Fruit fly (Drosophila melanogaster) whole organism, embryonic: ENCODE results near the gene Bicra.

Experiments
- Bgb ChIP-seq: fragments of 200-800 bp; sonication (Bioruptor generic); IDR thresholded peaks from 2 replicates; pipeline ENCODE4 v1.3.6; 2022; ENCODE audit warnings: missing biosample characterization, missing genetic modification characterization; ENCODE audit not compliant: partially characterized antibody
- CG10321 ChIP-seq: fragments of 200-800 bp; sonication (Bioruptor generic); IDR thresholded peaks from 2 replicates; pipeline ENCODE4 v1.3.6; 2022; ENCODE audit warnings: missing biosample characterization, missing genetic modification characterization
- CG12942 ChIP-seq: fragments of 200-800 bp; sonication (Bioruptor generic); optimal IDR thresholded peaks from 3 replicates; lab custom pipeline; 2016; ENCODE audit warnings: missing biosample characterization, missing genetic modification characterization
- CG13296 ChIP-seq: fragments of 200-800 bp; sonication (Bioruptor generic); optimal IDR thresholded peaks from 3 replicates; lab custom pipeline; 2018; ENCODE audit warnings: missing biosample characterization, mild to moderate bottlenecking, missing genetic modification characterization
- CG15601 ChIP-seq: fragments of 200-800 bp; sonication (Bioruptor generic); optimal IDR thresholded peaks from 3 replicates; lab custom pipeline; 2019; ENCODE audit warnings: missing biosample characterization, mild to moderate bottlenecking, missing genetic modification characterization, moderate library complexity
- CG16779 ChIP-seq: fragments of 200-800 bp; sonication (Bioruptor generic); IDR thresholded peaks from 2 replicates; pipeline ENCODE4 v1.3.6; 2022; ENCODE audit warnings: missing biosample characterization, missing genetic modification characterization
- CG17568 ChIP-seq: fragments of 200-800 bp; sonication (Bioruptor generic); optimal IDR thresholded peaks from 2 replicates; lab custom pipeline; 2018; ENCODE audit warnings: missing biosample characterization, mild to moderate bottlenecking, missing genetic modification characterization, moderate library complexity
- CG18599 ChIP-seq: fragments of 200-800 bp; sonication (Bioruptor generic); optimal IDR thresholded peaks from 3 replicates; lab custom pipeline; 2017; ENCODE audit warnings: missing biosample characterization, missing genetic modification characterization, mild to moderate bottlenecking, moderate library complexity, missing genetic modification reagents
- CG18764 ChIP-seq: fragments of 200-800 bp; sonication (Bioruptor generic); optimal IDR thresholded peaks from 3 replicates; lab custom pipeline; 2016; ENCODE audit warnings: missing biosample characterization, missing genetic modification characterization
- CG2116 ChIP-seq: fragments of 200-800 bp; sonication (Bioruptor generic); optimal IDR thresholded peaks from 3 replicates; lab custom pipeline; 2018; ENCODE audit warnings: missing biosample characterization, mild to moderate bottlenecking, missing genetic modification characterization
- CG2199 ChIP-seq: fragments of 200-800 bp; sonication (Bioruptor generic); IDR thresholded peaks from 3 replicates; pipeline ENCODE4 v1.3.6; 2022; ENCODE audit warnings: missing biosample characterization, missing genetic modification characterization
- CG30403 ChIP-seq: fragments of 200-800 bp; sonication (Bioruptor generic); optimal IDR thresholded peaks from 3 replicates; lab custom pipeline; 2016; ENCODE audit warnings: missing biosample characterization, missing genetic modification characterization
- CG30431 ChIP-seq: fragments of 200-800 bp; sonication (Bioruptor generic); optimal IDR thresholded peaks from 2 replicates; lab custom pipeline; 2017; ENCODE audit warnings: missing biosample characterization, missing genetic modification characterization
- CG3163 ChIP-seq: fragments of 200-800 bp; sonication (Bioruptor generic); optimal IDR thresholded peaks from 3 replicates; lab custom pipeline; 2016; ENCODE audit warnings: missing biosample characterization, missing genetic modification characterization
- CG32767 ChIP-seq: fragments of 200-800 bp; sonication (Bioruptor generic); IDR thresholded peaks from 2 replicates; pipeline ENCODE4 v1.3.6; 2022; ENCODE audit warnings: missing biosample characterization, missing genetic modification characterization
- CG7357 ChIP-seq: fragments of 200-800 bp; sonication (Bioruptor generic); IDR thresholded peaks from 3 replicates; pipeline ENCODE4 v1.3.6; 2022; ENCODE audit warnings: missing biosample characterization, missing genetic modification characterization
- CG9215 ChIP-seq: fragments of 200-800 bp; sonication (Bioruptor generic); IDR thresholded peaks from 2 replicates; pipeline ENCODE4 v1.3.6; 2022; ENCODE audit warnings: missing biosample characterization, missing genetic modification characterization
- CG9876 ChIP-seq: fragments of 200-800 bp; sonication (Bioruptor generic); optimal IDR thresholded peaks from 2 replicates; lab custom pipeline; 2016; ENCODE audit warnings: missing biosample characterization, missing genetic modification characterization
- Dip2 ChIP-seq: fragments of 200-800 bp; sonication (Bioruptor generic); IDR thresholded peaks from 2 replicates; pipeline ENCODE4 v1.3.6; 2022; ENCODE audit warnings: missing biosample characterization, missing genetic modification characterization
- Doc3 ChIP-seq: fragments of 200-800 bp; sonication (Bioruptor generic); IDR thresholded peaks from 3 replicates; pipeline ENCODE4 v1.3.6; 2022; ENCODE audit warnings: missing biosample characterization, missing genetic modification characterization; ENCODE audit not compliant: partially characterized antibody
- E2f2 ChIP-seq: fragments of 200-800 bp; sonication (Bioruptor generic); IDR thresholded peaks from 2 replicates; pipeline ENCODE4 v1.3.6; 2022; ENCODE audit warnings: missing biosample characterization, missing genetic modification characterization
- HHEX ChIP-seq: fragments of 200-800 bp; sonication (Bioruptor generic); optimal IDR thresholded peaks from 3 replicates; lab custom pipeline; 2017; ENCODE audit warnings: missing biosample characterization, mild to moderate bottlenecking, missing genetic modification characterization, missing genetic modification reagents
- HLH54F ChIP-seq: fragments of 200-800 bp; sonication (Bioruptor generic); optimal IDR thresholded peaks from 3 replicates; lab custom pipeline; 2016; ENCODE audit warnings: missing biosample characterization, missing genetic modification characterization
- Hsf ChIP-seq: fragments of 200-800 bp; sonication (Bioruptor generic); optimal IDR thresholded peaks from 3 replicates; lab custom pipeline; 2016; ENCODE audit warnings: missing biosample characterization, missing genetic modification characterization
- PHDP ChIP-seq: fragments of 200-800 bp; sonication (Bioruptor generic); optimal IDR thresholded peaks from 3 replicates; lab custom pipeline; 2018; ENCODE audit warnings: missing biosample characterization, mild to moderate bottlenecking, missing genetic modification characterization, moderate library complexity
- Stat92E ChIP-seq, 3 experiments: fragments of >200 bp in 2 of 3; fragments of 200-800 bp in 1 of 3; sonication (Bioruptor generic) in 1 of 3; optimal IDR thresholded peaks; 2 replicates each; lab custom pipeline; 2017 to 2019; ENCODE audit warnings: missing biosample characterization in 3 of 3, missing genetic modification characterization in 3 of 3, mild to moderate bottlenecking in 1 of 3, moderate library complexity in 1 of 3
- aop ChIP-seq: fragments of 200-800 bp; sonication (Bioruptor generic); IDR thresholded peaks from 2 replicates; pipeline ENCODE4 v1.3.6; 2022; ENCODE audit warnings: missing biosample characterization, missing genetic modification characterization
- ato ChIP-seq: fragments of 200-800 bp; sonication (Bioruptor generic); IDR thresholded peaks from 2 replicates; pipeline ENCODE4 v1.3.6; 2022; ENCODE audit warnings: missing biosample characterization, missing genetic modification characterization; ENCODE audit not compliant: partially characterized antibody
- caup ChIP-seq: fragments of 200-800 bp; sonication (Bioruptor generic); optimal IDR thresholded peaks from 3 replicates; lab custom pipeline; 2017; ENCODE audit warnings: missing biosample characterization, mild to moderate bottlenecking, missing genetic modification characterization, moderate library complexity; ENCODE audit not compliant: severe bottlenecking
- cwo ChIP-seq: fragments of 200-800 bp; sonication (Bioruptor generic); optimal IDR thresholded peaks from 3 replicates; lab custom pipeline; 2017; ENCODE audit warnings: missing biosample characterization, missing genetic modification characterization, mild to moderate bottlenecking, moderate library complexity, missing genetic modification reagents
- da ChIP-seq: fragments of 200-800 bp; sonication (Bioruptor generic); optimal IDR thresholded peaks from 2 replicates; lab custom pipeline; 2016; ENCODE audit warnings: missing biosample characterization, missing genetic modification characterization
- exex ChIP-seq: fragments of 200-800 bp; sonication (Bioruptor generic); optimal IDR thresholded peaks from 4 replicates; lab custom pipeline; 2018; ENCODE audit warnings: missing biosample characterization, mild to moderate bottlenecking, missing genetic modification characterization, moderate library complexity
- gem ChIP-seq: fragments of 200-800 bp; sonication (Bioruptor generic); optimal IDR thresholded peaks from 2 replicates; lab custom pipeline; 2019; ENCODE audit warnings: missing biosample characterization, mild to moderate bottlenecking, missing genetic modification characterization, moderate library complexity
- gfzf ChIP-seq: fragments of 200-800 bp; sonication (Bioruptor generic); optimal IDR thresholded peaks from 2 replicates; lab custom pipeline; 2016; ENCODE audit warnings: missing biosample characterization, mild to moderate bottlenecking, missing genetic modification characterization, moderate library complexity
- grn ChIP-seq: fragments of 200-800 bp; sonication (Bioruptor generic); optimal IDR thresholded peaks from 3 replicates; lab custom pipeline; 2017; ENCODE audit warnings: missing biosample characterization, missing genetic modification characterization
- hkb ChIP-seq, 2 experiments: fragments of 200-800 bp in 1 of 2; fragments of >200 bp in 1 of 2; sonication (Bioruptor generic) in 1 of 2; IDR thresholded peaks in 1 of 2; optimal IDR thresholded peaks in 1 of 2; 2 replicates each; pipeline versions ENCODE4 v1.3.6 to Lab custom; 2017 to 2022; ENCODE audit warnings: missing biosample characterization in 1 of 2, missing genetic modification characterization in 1 of 2
- insv ChIP-seq, 2 experiments: fragments of 200-800 bp; sonication (Bioruptor generic); optimal IDR thresholded peaks; 3 replicates each; lab custom pipeline; 2016 to 2018; ENCODE audit warnings: missing biosample characterization in 2 of 2, missing genetic modification characterization in 2 of 2
- klu ChIP-seq: fragments of 200-800 bp; sonication (Bioruptor generic); IDR thresholded peaks from 2 replicates; pipeline ENCODE4 v1.3.6; 2022; ENCODE audit warnings: missing biosample characterization, missing genetic modification characterization
- lab ChIP-seq: fragments of 200-800 bp; sonication (Bioruptor generic); optimal IDR thresholded peaks from 3 replicates; lab custom pipeline; 2017; ENCODE audit warnings: missing biosample characterization, missing genetic modification characterization, mild to moderate bottlenecking, moderate library complexity, missing genetic modification reagents
- lbe ChIP-seq: fragments of 200-800 bp; sonication (Bioruptor generic); optimal IDR thresholded peaks from 2 replicates; lab custom pipeline; 2016; ENCODE audit warnings: missing biosample characterization, mild to moderate bottlenecking, missing genetic modification characterization
- mirr ChIP-seq: fragments of 200-800 bp; sonication (Bioruptor generic); optimal IDR thresholded peaks from 3 replicates; lab custom pipeline; 2018; ENCODE audit warnings: missing biosample characterization, mild to moderate bottlenecking, missing genetic modification characterization
- nom ChIP-seq: fragments of 200-800 bp; sonication (Bioruptor generic); optimal IDR thresholded peaks from 2 replicates; lab custom pipeline; 2017; ENCODE audit warnings: missing biosample characterization, missing genetic modification characterization, mild to moderate bottlenecking, moderate library complexity, missing genetic modification reagents
- pfk ChIP-seq: fragments of 200-800 bp; sonication (Bioruptor generic); optimal IDR thresholded peaks from 2 replicates; lab custom pipeline; 2018; ENCODE audit warnings: missing biosample characterization, mild to moderate bottlenecking, missing genetic modification characterization, moderate library complexity
- pum ChIP-seq: fragments of 200-800 bp; sonication (Bioruptor generic); optimal IDR thresholded peaks from 2 replicates; lab custom pipeline; 2016; ENCODE audit warnings: missing biosample characterization, missing genetic modification characterization
- rib ChIP-seq: fragments of 200-800 bp; sonication (Bioruptor generic); IDR thresholded peaks from 2 replicates; pipeline ENCODE4 v1.3.6; 2022; ENCODE audit warnings: missing biosample characterization, missing genetic modification characterization
- ro ChIP-seq: fragments of 200-800 bp; sonication (Bioruptor generic); IDR thresholded peaks from 2 replicates; pipeline ENCODE4 v1.3.6; 2022; ENCODE audit warnings: missing biosample characterization, missing genetic modification characterization
- scrt ChIP-seq: fragments of 200-800 bp; sonication (Bioruptor generic); optimal IDR thresholded peaks from 2 replicates; lab custom pipeline; 2018; ENCODE audit warnings: missing biosample characterization, mild to moderate bottlenecking, missing genetic modification characterization, moderate library complexity
- sens ChIP-seq: fragments of 200-800 bp; sonication (Bioruptor generic); peaks from one replicate; lab custom pipeline; 2016; ENCODE audit warnings: missing biosample characterization, missing genetic modification characterization
- sens-2 ChIP-seq: fragments of 200-800 bp; sonication (Bioruptor generic); IDR thresholded peaks from 2 replicates; pipeline ENCODE4 v1.3.6; 2022; ENCODE audit warnings: missing biosample characterization, missing genetic modification characterization
- slp2 ChIP-seq: fragments of 200-800 bp; sonication (Bioruptor generic); optimal IDR thresholded peaks from 2 replicates; lab custom pipeline; 2016; ENCODE audit warnings: missing biosample characterization, missing genetic modification characterization

The Bicra gene

DNA sequence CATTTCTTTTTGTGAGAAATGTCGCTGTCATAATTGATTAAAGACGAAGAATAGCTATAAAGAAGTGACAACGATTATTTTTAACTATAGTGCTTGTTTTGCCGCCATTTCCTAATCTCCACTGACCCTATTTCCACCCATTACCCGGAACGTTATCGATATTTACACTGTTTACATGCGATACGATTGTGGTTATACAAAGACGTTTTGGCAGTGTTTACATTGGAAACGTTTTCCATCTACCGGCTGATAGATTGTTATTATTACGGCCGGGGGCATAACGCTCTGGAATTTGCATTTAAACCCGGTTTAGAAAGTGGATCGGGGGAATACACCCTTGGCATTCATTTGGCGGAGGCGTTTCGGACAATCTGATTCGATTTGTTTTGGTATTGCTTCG lies 3.4 kb downstream of the Bicra start (continued):
- TF ChIP-seq gfzf (GFP tag; lab: Kevin White, UChicago), result no peak
- TF ChIP-seq E2f2 (GFP tag; lab: Robert Waterston, UW), result no peak
- peak; percentile 24 for TF ChIP-seq exex
- TF ChIP-seq CG9215 (GFP tag; lab: Robert Waterston, UW), result no peak
- TF ChIP-seq CG12942 (GFP tag; lab: Kevin White, UChicago), result no peak
- no peak for TF ChIP-seq Stat92E (GFP tag; optimal IDR thresholded peaks at IDR 0.05; lab: Kevin White, UChicago)
- no peak for TF ChIP-seq HLH54F (GFP tag; lab: Kevin White, UChicago)
- no peak for TF ChIP-seq CG9876 (GFP tag; lab: Kevin White, UChicago)
- TF ChIP-seq cwo (GFP tag; lab: Kevin White, UChicago), result peak; percentile 6
- TF ChIP-seq slp2, result no peak
- peak; percentile 36 for TF ChIP-seq CG18599 (GFP tag; lab: Kevin White, UChicago)
- no peak for TF ChIP-seq CG18764
- TF ChIP-seq CG15601 (tag; lab: Kevin White, UChicago), result peak; percentile 13
- peak in 1 of 2 experiments; percentile 2 for TF ChIP-seq insv (GFP tag; optimal IDR thresholded peaks at IDR 0.05; lab: Kevin White, UChicago)
- peak; percentile 9 for TF ChIP-seq caup (GFP tag; lab: Kevin White, UChicago)
- TF ChIP-seq rib (GFP tag; lab: Robert Waterston, UW), result no peak
- no peak for TF ChIP-seq CG10321 (GFP tag; lab: Robert Waterston, UW)
- no peak for TF ChIP-seq klu (GFP tag; lab: Robert Waterston, UW)
- TF ChIP-seq CG2116 (GFP tag; lab: Kevin White, UChicago), result no peak
- no peak for TF ChIP-seq scrt (GFP tag; lab: Kevin White, UChicago)
- TF ChIP-seq mirr (GFP tag; lab: Kevin White, UChicago), result peak; percentile 39
- TF ChIP-seq ro, result no peak
- no peak for TF ChIP-seq CG3163 (GFP tag; lab: Kevin White, UChicago)
- peak; percentile 34 for TF ChIP-seq HHEX (GFP tag; lab: Kevin White, UChicago)
- no peak for TF ChIP-seq CG16779 (GFP tag; lab: Robert Waterston, UW)
- no peak for TF ChIP-seq PHDP (tag; lab: Kevin White, UChicago)
- TF ChIP-seq gem (tag; lab: Kevin White, UChicago), result no peak
- TF ChIP-seq CG32767 (GFP tag; lab: Robert Waterston, UW), result no peak
- no peak for TF ChIP-seq CG30431 (GFP tag; lab: Kevin White, UChicago)
- peak; percentile 15 for TF ChIP-seq CG13296
- TF ChIP-seq Doc3 (GFP tag; lab: Robert Waterston, UW), result no peak
- no peak for TF ChIP-seq CG30403 (GFP tag; lab: Kevin White, UChicago)
- no peak for TF ChIP-seq lbe
- peak; percentile 69 for TF ChIP-seq sens (GFP tag; lab: Kevin White, UChicago)
- TF ChIP-seq Bgb (GFP tag; lab: Robert Waterston, UW), result no peak
- TF ChIP-seq CG7357 (GFP tag; lab: Robert Waterston, UW), result no peak
- no peak for TF ChIP-seq CG17568 (GFP tag; lab: Kevin White, UChicago)
- 0 out of 3 replicates have a peak, but pooled peaks have one; percentile 14 for TF ChIP-seq CG2199 (GFP tag; lab: Robert Waterston, UW)
- no peak for TF ChIP-seq pum
- no peak for TF ChIP-seq nom (GFP tag; lab: Kevin White, UChicago)
- TF ChIP-seq grn, result peak; percentile 49
- TF ChIP-seq pfk (GFP tag; lab: Kevin White, UChicago), result no peak
- TF ChIP-seq da, result no peak
- no peak for TF ChIP-seq sens-2 (GFP tag; lab: Robert Waterston, UW)
- peak; percentile 60 for TF ChIP-seq lab (GFP tag; lab: Kevin White, UChicago)
- no peak for TF ChIP-seq Dip2 (GFP tag; lab: Robert Waterston, UW)
- no peak for TF ChIP-seq hkb (optimal IDR thresholded peaks at IDR 0.05; lab: Kevin White, UChicago)
- 0 out of 2 replicates have a peak, but pooled peaks have one; percentile 23 for TF ChIP-seq hkb (GFP tag; IDR thresholded peaks at IDR 0.05; lab: Robert Waterston, UW)
- TF ChIP-seq aop (GFP tag; lab: Robert Waterston, UW), result no peak
- no peak for TF ChIP-seq Hsf
- no peak for TF ChIP-seq ato (GFP tag; lab: Robert Waterston, UW)
